Fruit fly (Drosophila melanogaster): ENCODE measurements around the gene alpha-Est5.

Gene alpha-Est5

DNA sequence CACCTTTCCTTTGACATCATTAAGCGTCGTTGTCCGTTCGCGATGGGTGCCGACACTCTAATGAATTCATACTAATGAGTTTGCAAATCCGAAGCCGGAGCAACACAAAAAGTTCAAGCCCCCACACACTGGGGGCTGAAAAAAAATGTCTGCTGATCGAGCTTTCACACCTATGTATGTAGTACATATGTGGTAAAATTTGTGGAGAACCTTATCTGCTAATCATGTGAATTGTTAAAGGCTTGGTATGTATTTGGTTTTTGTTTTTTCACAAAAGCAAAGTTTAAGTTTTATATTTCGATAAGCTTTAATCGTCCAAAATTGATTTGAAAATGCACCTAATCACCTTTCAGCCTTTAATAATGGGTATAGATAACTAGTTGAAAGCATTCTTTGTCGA lies at the start of gene alpha-Est5:
Gene alpha-Est5 (minus strand): TSS at position 110 of the 400 bp plus-strand sequence.
- TF ChIP-seq gfzf (GFP tag; optimal IDR thresholded peaks at IDR 0.05) (no peak), vvl (GFP tag; IDR thresholded peaks at IDR 0.05) (no peak), CG15514 (GFP tag; optimal IDR thresholded peaks at IDR 0.05) (peak; percentile 2), grn (GFP tag; optimal IDR thresholded peaks at IDR 0.05) (peak; percentile 40), B-H2 (GFP tag; optimal IDR thresholded peaks at IDR 0.05) (peak; percentile 8), pum (GFP tag; optimal IDR thresholded peaks at IDR 0.05) (no peak), Neu2 (GFP tag; optimal IDR thresholded peaks at IDR 0.05; ENCODE audit: borderline replicate concordance) (no peak), Hmr (GFP tag; optimal IDR thresholded peaks at IDR 0.05) (peak; percentile 1), Fer1 (GFP tag; optimal IDR thresholded peaks at IDR 0.05) (no peak), CG34376 (GFP tag; optimal IDR thresholded peaks at IDR 0.05) (peak; percentile 52), mirr (GFP tag; optimal IDR thresholded peaks at IDR 0.05) (peak; percentile 51), exex (tag; optimal IDR thresholded peaks at IDR 0.05) (peak; percentile 98), sug (tag; optimal IDR thresholded peaks at IDR 0.05) (peak; percentile 53), sd (tag; optimal IDR thresholded peaks at IDR 0.05) (peak; percentile 71)

DNA sequence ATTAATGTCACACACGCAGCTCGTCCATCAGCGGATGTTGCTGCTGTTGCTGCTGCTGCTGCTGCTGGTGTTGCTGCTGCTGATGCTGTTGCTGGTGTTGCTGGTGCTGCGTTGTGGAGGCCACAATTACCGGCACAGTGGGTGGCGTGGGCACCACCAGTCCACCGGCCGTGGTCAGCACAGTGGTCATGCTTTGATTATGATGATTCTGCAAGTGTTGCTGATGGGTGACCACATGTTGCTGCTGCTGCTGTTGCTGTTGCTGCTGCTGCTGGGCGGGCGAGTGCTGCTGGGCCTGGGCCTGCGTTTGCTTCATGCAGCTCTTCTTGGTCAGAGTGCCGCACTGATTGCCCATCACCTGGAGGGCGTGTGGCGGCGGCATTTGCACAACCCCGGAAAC lies 36.0 kb upstream of the alpha-Est5 start:
- TF ChIP-seq Stat92E (GFP tag; optimal IDR thresholded peaks at IDR 0.05) = no peak
- TF ChIP-seq CG7372 (GFP tag; IDR thresholded peaks at IDR 0.05) = no peak
- peak in 1 of 2 experiments; percentile 4 for TF ChIP-seq Dfd (GFP tag; optimal IDR thresholded peaks at IDR 0.05)
- TF ChIP-seq phol (tag; optimal IDR thresholded peaks at IDR 0.05) = no peak
- no peak for TF ChIP-seq otp (GFP tag; IDR thresholded peaks at IDR 0.05)
- TF ChIP-seq sob (GFP tag; IDR thresholded peaks at IDR 0.05) = no peak
- TF ChIP-seq CG16863 (GFP tag; optimal IDR thresholded peaks at IDR 0.05) = no peak
- no peak for TF ChIP-seq Oli (tag; optimal IDR thresholded peaks at IDR 0.05)
- TF ChIP-seq CG18011 (GFP tag; optimal IDR thresholded peaks at IDR 0.05) = no peak
- peak; percentile 36 for TF ChIP-seq Ets65A (GFP tag)
- no peak for TF ChIP-seq CG2120 (GFP tag; optimal IDR thresholded peaks at IDR 0.05)
- no peak for TF ChIP-seq her (GFP tag; optimal IDR thresholded peaks at IDR 0.05)
- TF ChIP-seq CG14667 (GFP tag; IDR thresholded peaks at IDR 0.05) = no peak
- no peak for TF ChIP-seq CG31441 (GFP tag; IDR thresholded peaks at IDR 0.05)
- no peak for TF ChIP-seq luna (GFP tag; optimal IDR thresholded peaks at IDR 0.05)
- TF ChIP-seq CG13624 (GFP tag; optimal IDR thresholded peaks at IDR 0.05) = no peak
- TF ChIP-seq ci (GFP tag; IDR thresholded peaks at IDR 0.05) = no peak
- TF ChIP-seq stwl (tag; optimal IDR thresholded peaks at IDR 0.05) = no peak
- TF ChIP-seq ATbp (GFP tag; optimal IDR thresholded peaks at IDR 0.05) = no peak
- no peak for TF ChIP-seq Doc2 (GFP tag; IDR thresholded peaks at IDR 0.05)
- TF ChIP-seq Doc3 (GFP tag; IDR thresholded peaks at IDR 0.05; ENCODE audit: partially characterized antibody) = no peak
- no peak for TF ChIP-seq CG14014 (GFP tag; IDR thresholded peaks at IDR 0.05)
- no peak for TF ChIP-seq ERR (GFP tag; optimal IDR thresholded peaks at IDR 0.05)
- TF ChIP-seq klu (GFP tag; IDR thresholded peaks at IDR 0.05) = 0 out of 2 replicates have a peak, but pooled peaks have one; percentile 9
- TF ChIP-seq CG2678 (tag; optimal IDR thresholded peaks at IDR 0.05) = no peak

DNA sequence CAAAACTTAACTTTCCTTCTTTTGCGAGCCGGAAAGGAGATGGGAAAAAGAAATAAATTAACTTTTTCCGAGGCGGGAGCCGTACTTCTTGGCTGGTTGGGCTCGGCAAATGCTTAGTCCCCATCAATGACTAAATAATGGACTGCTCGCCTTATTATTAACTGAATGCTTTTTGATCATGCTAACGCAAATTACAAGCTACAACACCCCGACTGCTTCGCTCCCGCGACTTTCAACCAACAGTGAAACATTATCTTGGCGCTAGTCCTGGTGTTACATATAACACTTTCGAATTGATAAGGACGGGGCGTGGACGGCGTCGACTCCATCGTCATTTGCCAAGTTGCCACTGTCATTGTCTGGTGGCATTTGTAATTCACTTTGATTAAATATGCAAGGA lies 15.5 kb upstream of the alpha-Est5 start, which contains the start of gene CG45545:
Gene CG45545 (plus strand): TSS at position 301 of the 400 bp plus-strand sequence.
- TF ChIP-seq klu (GFP tag; IDR thresholded peaks at IDR 0.05) = no peak
- TF ChIP-seq vnd (GFP tag; IDR thresholded peaks at IDR 0.05; ENCODE audit: partially characterized antibody) = 0 out of 3 replicates have a peak, but pooled peaks have one; percentile 25
- peak; percentile 7 for TF ChIP-seq Ets65A (GFP tag)
